Worm (Caenorhabditis elegans): ENCODE measurements around the gene sgn-1.

- TF ChIP-seq dmd-9 (GFP tag; IDR thresholded peaks at IDR 0.05): no peak
- no peak for TF ChIP-seq nhr-10 (tag; optimal IDR thresholded peaks at IDR 0.05)
- no peak for TF ChIP-seq unc-130 (GFP tag; optimal IDR thresholded peaks at IDR 0.05)
- no peak for TF ChIP-seq ceh-82 (tag; optimal IDR thresholded peaks at IDR 0.05)
- TF ChIP-seq nhr-237 (tag; optimal IDR thresholded peaks at IDR 0.05): no peak
- TF ChIP-seq nhr-25 (tag; optimal IDR thresholded peaks at IDR 0.05; ENCODE audit: borderline replicate concordance, insufficient read depth): no peak
- no peak for TF ChIP-seq lin-29 (GFP tag; IDR thresholded peaks at IDR 0.05)
- TF ChIP-seq spr-3 (GFP tag; optimal IDR thresholded peaks at IDR 0.05): no peak
- no peak for TF ChIP-seq skn-1 (tag; optimal IDR thresholded peaks at IDR 0.05)
- no peak for TF ChIP-seq mep-1 (tag; optimal IDR thresholded peaks at IDR 0.05)
- no peak for TF ChIP-seq ama-1 (optimal IDR thresholded peaks at IDR 0.05)
- TF ChIP-seq ceh-28 (tag; optimal IDR thresholded peaks at IDR 0.05): no peak
These were observed 33.4 kb downstream of the sgn-1 start for ce11 chrII:8750056-8750455.
